Worm (Caenorhabditis elegans) whole organism, early embryonic: Measurements from ENCODE around the gene F22E5.17.
"Not testable (repeated sequence)": the region's sequence is repeated elsewhere in the genome, so short reads cannot be mapped to it uniquely, and the experiment has no call there.

Experiments
- B0310.2 ChIP-seq: sonication (generic microtip); optimal IDR thresholded peaks from 2 replicates; lab custom pipeline; 2016; ENCODE audit warnings: mild to moderate bottlenecking, missing genetic modification characterization, missing compliant biosample characterization
- F13C5.2 ChIP-seq: sonication (generic microtip); optimal IDR thresholded peaks from 2 replicates; lab custom pipeline; 2017; ENCODE audit warnings: mild to moderate bottlenecking, missing genetic modification characterization, inconsistent platforms, missing compliant biosample characterization
- aly-1 ChIP-seq: sonication (generic microtip); optimal IDR thresholded peaks from 2 replicates; lab custom pipeline; 2016; ENCODE audit warnings: missing genetic modification characterization, missing compliant biosample characterization
- ama-1 ChIP-seq: fragments of 150-350 bp; optimal IDR thresholded peaks from 2 replicates; lab custom pipeline; 2014
- ceh-13 ChIP-seq: fragments of 200-800 bp; sonication (Bioruptor generic); optimal IDR thresholded peaks from 2 replicates; lab custom pipeline; 2018; ENCODE audit warnings: mild to moderate bottlenecking, missing genetic modification characterization, missing compliant biosample characterization
- ceh-36 ChIP-seq: sonication (generic microtip); optimal IDR thresholded peaks from 2 replicates; lab custom pipeline; 2016; ENCODE audit warnings: missing genetic modification characterization, inconsistent platforms, missing compliant biosample characterization
- ets-7 ChIP-seq: sonication (generic microtip); optimal IDR thresholded peaks from 2 replicates; lab custom pipeline; 2016; ENCODE audit warnings: missing genotype, missing genetic modification characterization, missing compliant biosample characterization
- flt-1 ChIP-seq: fragments of 200-800 bp; sonication (Bioruptor generic); IDR thresholded peaks from 2 replicates; pipeline ENCODE4 v1.3.6; 2022; ENCODE audit warnings: missing genetic modification characterization, missing compliant biosample characterization
- hmbx-1 ChIP-seq: sonication (generic microtip); optimal IDR thresholded peaks from 2 replicates; lab custom pipeline; 2016; ENCODE audit warnings: mild to moderate bottlenecking, missing genetic modification characterization, missing compliant biosample characterization
- hmg-4 ChIP-seq: fragments of 200-800 bp; sonication (Bioruptor generic); optimal IDR thresholded peaks from 2 replicates; lab custom pipeline; 2018; ENCODE audit warnings: mild to moderate bottlenecking, missing genetic modification characterization, missing compliant biosample characterization
- hnd-1 ChIP-seq: sonication (generic microtip); optimal IDR thresholded peaks from 2 replicates; lab custom pipeline; 2016; ENCODE audit warnings: missing genetic modification characterization, missing compliant biosample characterization
- pes-1 ChIP-seq: fragments of 200-800 bp; sonication (Bioruptor generic); IDR thresholded peaks from 2 replicates; pipeline ENCODE4 v1.3.6; 2022; ENCODE audit warnings: missing genetic modification reagents, missing genetic modification characterization, missing compliant biosample characterization
- scrt-1 ChIP-seq: fragments of 200-800 bp; sonication (Bioruptor generic); IDR thresholded peaks from 2 replicates; pipeline ENCODE4 v1.3.6; 2022; ENCODE audit warnings: missing genetic modification characterization, missing compliant biosample characterization
- sea-1 ChIP-seq: fragments of 200-800 bp; sonication (Bioruptor generic); conservative IDR thresholded peaks from 2 replicates; pipeline ENCODE4 v1.3.6; 2022; ENCODE audit warnings: missing genetic modification characterization, missing compliant biosample characterization
- tbx-11 ChIP-seq: fragments of 200-800 bp; sonication (Bioruptor generic); IDR thresholded peaks from 2 replicates; pipeline ENCODE4 v1.3.6; 2022; ENCODE audit warnings: missing genetic modification characterization, missing compliant biosample characterization
- tbx-37 ChIP-seq: fragments of 200-800 bp; sonication (Bioruptor generic); conservative IDR thresholded peaks from 2 replicates; pipeline ENCODE4 v1.3.6; 2022; ENCODE audit warnings: missing genetic modification reagents, missing genetic modification characterization, missing compliant biosample characterization
- tra-4 ChIP-seq: sonication (generic microtip); optimal IDR thresholded peaks from 2 replicates; lab custom pipeline; 2017; ENCODE audit warnings: missing genetic modification characterization, missing compliant biosample characterization

F22E5.17 gene

DNA sequence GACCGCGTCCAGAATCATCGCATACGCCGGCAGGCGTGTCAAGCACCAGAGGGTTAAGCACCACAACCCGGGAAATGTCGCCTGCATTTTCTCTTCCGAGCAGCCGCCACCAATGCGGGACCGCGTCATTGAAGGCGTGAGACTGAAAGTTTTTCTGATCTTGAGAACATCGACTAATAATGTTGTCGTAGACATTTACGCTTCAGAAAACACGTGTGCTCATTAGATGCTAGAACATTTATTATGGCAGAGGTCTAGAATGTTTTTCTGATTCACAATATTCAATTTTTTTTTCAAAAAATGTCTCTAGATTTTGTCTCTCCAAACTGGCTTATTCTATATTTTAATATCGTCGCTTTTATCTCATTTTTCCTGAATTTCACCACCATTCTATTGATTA lies 21.2 kb upstream of the F22E5.17 start, which contains the start of gene sri-47:
Gene sri-47, plus strand, starts transcription at position 301 of the 400 bp plus-strand sequence.
- TF ChIP-seq ceh-36 (no peak), aly-1 (tag; lab: Kevin White, UChicago) (no peak), tbx-37 (GFP tag; lab: Robert Waterston, UW) (no peak), tra-4 (tag; lab: Kevin White, UChicago) (no peak), F13C5.2 (tag; lab: Kevin White, UChicago) (no peak), ceh-13 (no peak), ama-1 (lab: Kevin White, UChicago) (no peak), scrt-1 (GFP tag; lab: Robert Waterston, UW) (no peak), sea-1 (GFP tag; lab: Robert Waterston, UW) (no peak), pes-1 (no peak), hmbx-1 (tag; lab: Kevin White, UChicago) (no peak), flt-1 (GFP tag; lab: Robert Waterston, UW) (no peak), hmg-4 (GFP tag; lab: Kevin White, UChicago) (no peak), ets-7 (tag; lab: Kevin White, UChicago) (no peak), tbx-11 (GFP tag; lab: Robert Waterston, UW) (no peak), hnd-1 (tag; lab: Kevin White, UChicago) (no peak), B0310.2 (tag; lab: Kevin White, UChicago) (no peak)

DNA sequence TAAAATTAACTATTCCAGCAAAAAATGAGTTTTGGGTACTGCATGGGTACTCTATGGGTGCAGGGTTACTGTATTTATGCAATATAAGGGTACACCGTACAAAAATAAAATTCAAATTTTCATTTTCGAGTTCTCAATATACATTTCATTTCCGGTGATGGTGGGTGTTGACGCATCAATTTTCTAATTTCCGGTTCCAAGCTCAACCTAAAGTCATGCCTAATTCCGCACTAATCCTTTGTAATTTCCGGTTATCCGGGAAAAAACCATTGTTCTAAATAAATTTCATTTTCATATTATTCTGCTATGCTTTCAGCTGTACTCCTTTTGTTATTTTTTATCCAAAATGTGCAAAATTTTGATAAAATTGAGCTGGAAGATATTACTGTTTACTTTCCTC lies 18.5 kb upstream of the F22E5.17 start, which contains the start of gene gcy-21:
Gene gcy-21, plus strand, starts transcription at position 301 of the 400 bp plus-strand sequence.
- no peak for TF ChIP-seq pes-1
- TF ChIP-seq flt-1 (GFP tag; lab: Robert Waterston, UW) = no peak
- TF ChIP-seq ets-7 (tag; lab: Kevin White, UChicago) = no peak
- TF ChIP-seq ama-1 (lab: Kevin White, UChicago) = no peak
- TF ChIP-seq sea-1 (GFP tag; lab: Robert Waterston, UW) = no peak
- no peak for TF ChIP-seq tra-4 (tag; lab: Kevin White, UChicago)
- no peak for TF ChIP-seq ceh-36
- TF ChIP-seq hmg-4 (GFP tag; lab: Kevin White, UChicago) = no peak
- TF ChIP-seq aly-1 (tag; lab: Kevin White, UChicago) = no peak
- TF ChIP-seq hmbx-1 (tag; lab: Kevin White, UChicago) = no peak
- no peak for TF ChIP-seq ceh-13
- no peak for TF ChIP-seq tbx-37 (GFP tag; lab: Robert Waterston, UW)
- no peak for TF ChIP-seq tbx-11 (GFP tag; lab: Robert Waterston, UW)
- TF ChIP-seq hnd-1 (tag; lab: Kevin White, UChicago) = no peak
- TF ChIP-seq scrt-1 (GFP tag; lab: Robert Waterston, UW) = no peak
- no peak for TF ChIP-seq B0310.2 (tag; lab: Kevin White, UChicago)

DNA sequence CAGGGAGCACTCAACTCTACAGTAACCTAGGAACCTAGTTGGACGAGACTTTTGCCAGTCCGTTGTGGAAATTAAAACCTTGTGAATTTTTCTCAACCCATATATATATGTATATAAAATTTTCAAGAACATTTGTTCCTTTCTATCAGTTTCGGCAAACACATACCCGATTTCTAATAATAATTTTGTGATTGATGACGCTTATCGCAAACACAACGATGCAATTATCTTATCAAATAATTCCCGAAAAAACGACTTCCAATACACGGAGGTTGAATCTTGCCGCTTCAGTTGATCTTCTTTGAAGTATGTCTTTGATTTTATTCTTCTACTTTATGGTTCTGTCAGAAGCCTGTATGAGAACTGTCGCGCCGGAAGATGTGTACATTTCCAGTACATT lies 12.8 kb upstream of the F22E5.17 start, which contains the start of gene F22E5.2:
Gene F22E5.2, plus strand, starts transcription at position 301 of the 400 bp plus-strand sequence.
- not testable (repeated sequence) for TF ChIP-seq F13C5.2 (tag; lab: Kevin White, UChicago); sea-1 (GFP tag; lab: Robert Waterston, UW); tbx-37 (GFP tag; lab: Robert Waterston, UW)

DNA sequence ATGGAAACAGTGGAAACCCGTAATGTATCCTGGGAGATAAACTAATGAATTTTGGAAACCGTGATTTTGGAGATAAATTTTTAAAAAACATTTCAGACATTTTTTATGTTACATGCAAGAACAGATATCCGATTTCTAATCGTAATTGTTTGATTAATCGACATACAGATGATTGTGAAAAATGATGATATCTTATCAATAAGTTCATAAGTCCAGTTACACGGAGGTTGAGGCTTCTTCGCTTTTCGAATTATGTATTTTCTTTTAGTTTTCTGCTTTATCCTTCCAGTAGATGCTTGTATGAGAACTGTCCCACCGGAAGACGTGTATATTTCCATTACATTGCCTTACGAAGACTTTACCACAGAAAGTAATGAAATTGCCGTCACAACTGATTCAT lies 12.2 kb upstream of the F22E5.17 start, which contains the start of gene F22E5.22:
Gene F22E5.22, plus strand, starts transcription at position 301 of the 400 bp plus-strand sequence.
- TF ChIP-seq pes-1 = no peak
- no peak for TF ChIP-seq ceh-36
- no peak for TF ChIP-seq scrt-1 (GFP tag; lab: Robert Waterston, UW)
- no peak for TF ChIP-seq F13C5.2 (tag; lab: Kevin White, UChicago)
- TF ChIP-seq ets-7 (tag; lab: Kevin White, UChicago) = no peak
- TF ChIP-seq sea-1 (GFP tag; lab: Robert Waterston, UW) = no peak
- no peak for TF ChIP-seq hnd-1 (tag; lab: Kevin White, UChicago)
- TF ChIP-seq ceh-13 = no peak
- no peak for TF ChIP-seq hmbx-1 (tag; lab: Kevin White, UChicago)
- no peak for TF ChIP-seq aly-1 (tag; lab: Kevin White, UChicago)
- TF ChIP-seq ama-1 (lab: Kevin White, UChicago) = no peak
- no peak for TF ChIP-seq hmg-4 (GFP tag; lab: Kevin White, UChicago)
- no peak for TF ChIP-seq tbx-37 (GFP tag; lab: Robert Waterston, UW)
- no peak for TF ChIP-seq B0310.2 (tag; lab: Kevin White, UChicago)
- no peak for TF ChIP-seq tra-4 (tag; lab: Kevin White, UChicago)
- TF ChIP-seq flt-1 (GFP tag; lab: Robert Waterston, UW) = no peak
- no peak for TF ChIP-seq tbx-11 (GFP tag; lab: Robert Waterston, UW)

DNA sequence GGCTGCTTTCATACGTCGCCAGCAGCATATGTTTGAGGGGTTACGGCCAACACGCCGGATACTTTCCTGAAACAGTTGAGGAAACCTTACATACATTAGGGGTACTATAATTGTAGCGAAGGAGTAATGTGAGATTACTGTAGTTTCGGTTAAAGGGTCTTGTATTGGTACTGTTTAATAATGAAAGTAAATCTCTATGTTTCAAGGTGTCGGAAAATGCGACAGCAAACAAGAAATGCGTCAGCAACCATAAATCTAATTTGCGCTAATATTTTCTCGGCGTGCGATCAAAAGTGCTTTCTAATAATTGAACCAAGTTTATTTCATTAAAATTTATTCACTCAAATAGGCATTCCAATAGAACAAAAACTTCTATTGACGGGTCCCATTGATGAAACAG lies 5.5 kb upstream of the F22E5.17 start, which contains the start of gene sri-57:
Gene sri-57, minus strand, starts transcription at position 101 of the 400 bp plus-strand sequence.
- TF ChIP-seq ceh-13; B0310.2 (tag; lab: Kevin White, UChicago); aly-1 (tag; lab: Kevin White, UChicago): not testable (repeated sequence)

DNA sequence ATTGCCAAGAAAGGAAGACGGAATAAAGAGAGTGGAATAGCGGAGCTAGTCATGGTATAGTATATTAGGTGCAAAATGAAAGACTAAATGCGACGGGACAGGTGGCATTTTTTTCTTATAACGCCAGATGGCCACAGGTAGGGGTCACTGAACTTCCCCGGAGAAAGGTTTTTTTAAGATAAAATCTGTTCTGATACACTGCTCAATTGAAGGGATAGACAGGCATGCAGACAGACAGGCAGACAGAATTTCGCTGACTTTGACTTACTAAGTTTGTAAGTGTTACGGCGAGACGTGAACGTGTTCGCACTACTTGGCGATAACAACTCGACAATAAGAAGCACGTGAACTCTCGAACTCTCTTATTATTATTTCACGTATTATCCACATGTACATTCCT lies 4.3 kb upstream of the F22E5.17 start, which contains the start of the genes F22E5.20 and F22E5.1:
Gene F22E5.20, minus strand, starts transcription at position 101 of the 400 bp plus-strand sequence.
Gene F22E5.1, plus strand, starts transcription at position 242 of the 400 bp plus-strand sequence.
- TF ChIP-seq sea-1 (GFP tag; lab: Robert Waterston, UW); hnd-1 (tag; lab: Kevin White, UChicago); scrt-1 (GFP tag; lab: Robert Waterston, UW): not testable (repeated sequence)

DNA sequence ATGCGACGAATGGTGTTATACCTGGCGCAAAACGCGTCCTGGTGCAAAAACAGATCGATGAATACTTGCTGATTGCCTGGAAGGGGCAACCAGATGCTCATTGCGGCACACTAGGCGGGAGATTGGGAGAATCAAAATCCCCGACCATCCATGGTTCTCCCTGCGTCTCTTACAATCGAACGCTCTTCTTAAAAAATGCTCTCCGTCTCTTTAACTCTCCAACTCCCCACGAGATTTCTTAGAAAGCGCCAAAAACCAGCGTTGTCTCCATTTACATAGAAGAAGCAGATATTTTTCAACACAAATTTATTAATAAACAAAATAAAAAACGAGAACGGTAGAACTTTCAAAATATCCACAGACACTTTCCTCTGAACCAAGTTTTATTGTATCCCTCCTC lies 3.3 kb downstream of the F22E5.17 start, which contains the start of gene F34D6.1:
Gene F34D6.1, minus strand, starts transcription at position 101 of the 400 bp plus-strand sequence.
- TF ChIP-seq aly-1 (tag; lab: Kevin White, UChicago) = no peak
- TF ChIP-seq tra-4 (tag; lab: Kevin White, UChicago) = no peak
- TF ChIP-seq ceh-13 = no peak
- no peak for TF ChIP-seq F13C5.2 (tag; lab: Kevin White, UChicago)
- TF ChIP-seq hmbx-1 (tag; lab: Kevin White, UChicago) = no peak
- TF ChIP-seq tbx-37 (GFP tag; lab: Robert Waterston, UW) = no peak
- TF ChIP-seq tbx-11 (GFP tag; lab: Robert Waterston, UW) = no peak
- no peak for TF ChIP-seq scrt-1 (GFP tag; lab: Robert Waterston, UW)
- TF ChIP-seq B0310.2 (tag; lab: Kevin White, UChicago) = no peak
- TF ChIP-seq ceh-36 = no peak
- TF ChIP-seq sea-1 (GFP tag; lab: Robert Waterston, UW) = no peak
- TF ChIP-seq flt-1 (GFP tag; lab: Robert Waterston, UW) = no peak
- no peak for TF ChIP-seq hnd-1 (tag; lab: Kevin White, UChicago)
- TF ChIP-seq ets-7 (tag; lab: Kevin White, UChicago) = no peak
- no peak for TF ChIP-seq pes-1
- TF ChIP-seq ama-1 (lab: Kevin White, UChicago) = no peak
- no peak for TF ChIP-seq hmg-4 (GFP tag; lab: Kevin White, UChicago)
